Fruit fly (Drosophila melanogaster) whole organism, prepupa: Measurements from ENCODE around the gene Mon1.

Experiments
- CG10631 ChIP-seq: fragments of 200-800 bp; sonication (Bioruptor generic); optimal IDR thresholded peaks from 2 replicates; lab custom pipeline; 2016; ENCODE audit warnings: missing biosample characterization, missing genetic modification characterization
- CG10669 ChIP-seq: fragments of 200-800 bp; sonication (Bioruptor generic); optimal IDR thresholded peaks from 3 replicates; lab custom pipeline; 2018; ENCODE audit warnings: missing biosample characterization, mild to moderate bottlenecking, missing genetic modification characterization, moderate library complexity
- CG11762 ChIP-seq: fragments of 200-800 bp; sonication (Bioruptor generic); optimal IDR thresholded peaks from 3 replicates; lab custom pipeline; 2016; ENCODE audit warnings: missing biosample characterization, missing genetic modification characterization; ENCODE audit not compliant: insufficient read depth
- CG11902 ChIP-seq: fragments of 200-800 bp; sonication (Bioruptor generic); optimal IDR thresholded peaks from 3 replicates; lab custom pipeline; 2016; ENCODE audit warnings: missing biosample characterization, missing genetic modification characterization
- CG3032 ChIP-seq: fragments of 200-800 bp; optimal IDR thresholded peaks from 2 replicates; lab custom pipeline; 2019; ENCODE audit warnings: missing biosample characterization, mild to moderate bottlenecking, missing genetic modification characterization, moderate library complexity
- CG31627 ChIP-seq: fragments of 200-800 bp; sonication (Bioruptor generic); optimal IDR thresholded peaks from 3 replicates; lab custom pipeline; 2016; ENCODE audit warnings: missing biosample characterization, missing genetic modification characterization
- CG32006 ChIP-seq: fragments of 200-800 bp; sonication (Bioruptor generic); optimal IDR thresholded peaks from 3 replicates; lab custom pipeline; 2017; ENCODE audit warnings: missing biosample characterization, mild to moderate bottlenecking, missing genetic modification characterization
- CG34406 ChIP-seq: fragments of 200-800 bp; sonication (Bioruptor generic); optimal IDR thresholded peaks from 3 replicates; lab custom pipeline; 2016; ENCODE audit warnings: missing biosample characterization, missing genetic modification characterization
- CG3919 ChIP-seq: fragments of 200-800 bp; sonication (Bioruptor generic); optimal IDR thresholded peaks from 3 replicates; lab custom pipeline; 2016; ENCODE audit warnings: missing biosample characterization, missing genetic modification characterization
- CG4318 ChIP-seq: fragments of 200-800 bp; sonication (Bioruptor generic); optimal IDR thresholded peaks from 3 replicates; lab custom pipeline; 2017; ENCODE audit warnings: missing biosample characterization, mild to moderate bottlenecking, missing genetic modification characterization
- CG6163 ChIP-seq: fragments of 200-800 bp; sonication (Bioruptor generic); IDR thresholded peaks from 3 replicates; pipeline ENCODE4 v1.3.6; 2022; ENCODE audit warnings: missing biosample characterization, missing genetic modification characterization
- CG6792 ChIP-seq: fragments of 200-800 bp; sonication (Bioruptor generic); optimal IDR thresholded peaks from 3 replicates; lab custom pipeline; 2016; ENCODE audit warnings: missing biosample characterization, missing genetic modification characterization
- CG6808 ChIP-seq: fragments of 200-800 bp; sonication (Bioruptor generic); optimal IDR thresholded peaks from 3 replicates; lab custom pipeline; 2017; ENCODE audit warnings: missing biosample characterization, missing genetic modification characterization, mild to moderate bottlenecking, moderate library complexity, missing genetic modification reagents
- CG6854 ChIP-seq: fragments of 200-800 bp; sonication (Bioruptor generic); optimal IDR thresholded peaks from 2 replicates; lab custom pipeline; 2017; ENCODE audit warnings: missing biosample characterization, mild to moderate bottlenecking, missing genetic modification characterization
- CG7368 ChIP-seq: fragments of 200-800 bp; sonication (Bioruptor generic); optimal IDR thresholded peaks from 3 replicates; lab custom pipeline; 2016; ENCODE audit warnings: missing biosample characterization, missing genetic modification characterization
- CG8632 ChIP-seq: fragments of 200-800 bp; sonication (Bioruptor generic); optimal IDR thresholded peaks from 3 replicates; lab custom pipeline; 2016; ENCODE audit warnings: missing biosample characterization, missing genetic modification characterization
- Eip75B ChIP-seq: fragments of 200-800 bp; sonication (Bioruptor generic); optimal IDR thresholded peaks from 3 replicates; lab custom pipeline; 2016; ENCODE audit warnings: missing biosample characterization, missing genetic modification characterization
- Eip78C ChIP-seq: fragments of 200-800 bp; sonication (Bioruptor generic); peaks from one replicate; lab custom pipeline; 2016; ENCODE audit warnings: missing biosample characterization, missing genetic modification characterization
- Ets21C ChIP-seq: fragments of 200-800 bp; sonication (Bioruptor generic); optimal IDR thresholded peaks from 3 replicates; lab custom pipeline; 2016; ENCODE audit warnings: missing biosample characterization, missing genetic modification characterization
- Ets96B ChIP-seq: fragments of 200-800 bp; optimal IDR thresholded peaks from 2 replicates; lab custom pipeline; 2019; ENCODE audit warnings: missing biosample characterization, mild to moderate bottlenecking, missing genetic modification characterization, moderate library complexity
- Gug ChIP-seq: fragments of 200-800 bp; sonication (Bioruptor generic); IDR thresholded peaks from 2 replicates; pipeline ENCODE4 v1.3.6; 2022; ENCODE audit warnings: missing biosample characterization, missing genetic modification characterization
- Hr38 ChIP-seq: sonication (Bioruptor generic); optimal IDR thresholded peaks from 2 replicates; lab custom pipeline; 2016; ENCODE audit warnings: missing biosample characterization, missing genetic modification characterization
- Hr39 ChIP-seq: fragments of 200-800 bp; sonication (Bioruptor generic); optimal IDR thresholded peaks from 2 replicates; lab custom pipeline; 2016; ENCODE audit warnings: missing biosample characterization, missing genetic modification characterization
- Hr4 ChIP-seq: fragments of 200-800 bp; sonication (Bioruptor generic); optimal IDR thresholded peaks from 3 replicates; lab custom pipeline; 2016; ENCODE audit warnings: missing biosample characterization, missing genetic modification characterization
- Met ChIP-seq: fragments of 200-800 bp; sonication (Bioruptor generic); optimal IDR thresholded peaks from 3 replicates; lab custom pipeline; 2016; ENCODE audit warnings: missing biosample characterization, missing genetic modification characterization
- OdsH ChIP-seq: fragments of 200-800 bp; sonication (Bioruptor generic); optimal IDR thresholded peaks from 3 replicates; lab custom pipeline; 2016; ENCODE audit warnings: missing biosample characterization, missing genetic modification characterization
- Sox102F ChIP-seq: fragments of 200-800 bp; sonication (Bioruptor generic); optimal IDR thresholded peaks from 2 replicates; lab custom pipeline; 2016; ENCODE audit warnings: missing biosample characterization, mild to moderate bottlenecking, missing genetic modification characterization
- Sox14 ChIP-seq: fragments of 200-800 bp; sonication (Bioruptor generic); optimal IDR thresholded peaks from 3 replicates; lab custom pipeline; 2016; ENCODE audit warnings: missing biosample characterization, missing genetic modification characterization
- Sox15 ChIP-seq: fragments of 200-800 bp; sonication (Bioruptor generic); optimal IDR thresholded peaks from 3 replicates; lab custom pipeline; 2016; ENCODE audit warnings: missing biosample characterization, missing genetic modification characterization
- acj6 ChIP-seq: fragments of 200-800 bp; sonication (Bioruptor generic); optimal IDR thresholded peaks from 3 replicates; lab custom pipeline; 2016; ENCODE audit warnings: missing biosample characterization, missing genetic modification characterization
- cyc ChIP-seq: fragments of 200-800 bp; sonication (Bioruptor generic); optimal IDR thresholded peaks from 3 replicates; lab custom pipeline; 2016; ENCODE audit warnings: missing biosample characterization, missing genetic modification characterization
- eg ChIP-seq: fragments of 200-800 bp; sonication (Bioruptor generic); IDR thresholded peaks from 3 replicates; pipeline ENCODE4 v1.3.6; 2022; ENCODE audit warnings: missing biosample characterization, missing genetic modification characterization
- fkh ChIP-seq: fragments of 200-800 bp; sonication (Bioruptor generic); optimal IDR thresholded peaks from 3 replicates; lab custom pipeline; 2017; ENCODE audit warnings: missing biosample characterization, mild to moderate bottlenecking, missing genetic modification characterization, moderate library complexity
- lz ChIP-seq: fragments of 200-800 bp; sonication (Bioruptor generic); optimal IDR thresholded peaks from 3 replicates; lab custom pipeline; 2016; ENCODE audit warnings: missing biosample characterization, missing genetic modification characterization
- net ChIP-seq: fragments of 200-800 bp; sonication (Bioruptor generic); optimal IDR thresholded peaks from 3 replicates; lab custom pipeline; 2016; ENCODE audit warnings: missing biosample characterization, missing genetic modification characterization
- pdm3 ChIP-seq: fragments of 200-800 bp; sonication (Bioruptor generic); optimal IDR thresholded peaks from 3 replicates; lab custom pipeline; 2016; ENCODE audit warnings: missing biosample characterization, missing genetic modification characterization
- salr ChIP-seq, 2 experiments: fragments of 200-800 bp; sonication (Bioruptor generic); optimal IDR thresholded peaks; 3 replicates each; lab custom pipeline; 2016 to 2018; ENCODE audit warnings: missing biosample characterization in 2 of 2, missing genetic modification characterization in 2 of 2, mild to moderate bottlenecking in 1 of 2
- spab ChIP-seq: fragments of 200-800 bp; sonication (Bioruptor generic); optimal IDR thresholded peaks from 2 replicates; lab custom pipeline; 2017; ENCODE audit warnings: missing biosample characterization, mild to moderate bottlenecking, missing genetic modification characterization, missing genetic modification reagents
- svp ChIP-seq: fragments of 200-800 bp; sonication (Bioruptor generic); peaks from one replicate; lab custom pipeline; 2016; ENCODE audit warnings: missing biosample characterization, missing genetic modification characterization
- topi ChIP-seq: fragments of 200-800 bp; sonication (Bioruptor generic); optimal IDR thresholded peaks from 3 replicates; lab custom pipeline; 2016; ENCODE audit warnings: missing biosample characterization, missing genetic modification characterization

Gene Mon1

dm6 chr2L:4812261-4813022 lies 38.0 kb upstream of the Mon1 start, which contains the start of gene CG15629:
TSS of gene CG15629 (plus strand) at chr2L:4813009.
- TF ChIP-seq Eip75B (GFP tag; lab: Kevin White, UChicago) (no peak), CG6854 (GFP tag; lab: Kevin White, UChicago) (no peak), CG3032 (tag; lab: Kevin White, UChicago) (no peak), eg (GFP tag; lab: Robert Waterston, UW) (no peak), Sox15 (GFP tag; lab: Kevin White, UChicago) (no peak), svp (GFP tag; lab: Kevin White, UChicago) (no peak), CG8632 (GFP tag; lab: Kevin White, UChicago) (no peak), salr (GFP tag; optimal IDR thresholded peaks at IDR 0.05; lab: Kevin White, UChicago) (no peak), CG7368 (GFP tag; lab: Kevin White, UChicago) (no peak), Ets96B (tag; lab: Kevin White, UChicago) (no peak), Met (no peak), Hr38 (GFP tag; lab: Kevin White, UChicago) (no peak), CG32006 (GFP tag; lab: Kevin White, UChicago) (no peak)

- TF ChIP-seq eg (GFP tag; lab: Robert Waterston, UW) (no peak), Met (no peak), topi (no peak), Ets21C (GFP tag; lab: Kevin White, UChicago) (no peak), CG4318 (no peak), CG34406 (GFP tag; lab: Kevin White, UChicago) (no peak), Hr4 (no peak), CG6808 (GFP tag; lab: Kevin White, UChicago) (no peak), Hr38 (GFP tag; lab: Kevin White, UChicago) (no peak), CG11902 (GFP tag; lab: Kevin White, UChicago) (no peak), lz (GFP tag; lab: Kevin White, UChicago) (no peak), CG10669 (GFP tag; lab: Kevin White, UChicago) (no peak), Sox102F (no peak)
These were observed 37.5 kb upstream of the Mon1 start for dm6 chr2L:4813023-4813339.

dm6 chr2L:4818056-4818455 lies 32.4 kb upstream of the Mon1 start, which contains the start of gene CG3225:
TSS of gene CG3225 (minus strand) at chr2L:4818245.
- no peak for TF ChIP-seq CG31627 (GFP tag; lab: Kevin White, UChicago)
- TF ChIP-seq fkh = peak; percentile 68
- TF ChIP-seq, all 60 proteins: peak for 1

- TF ChIP-seq CG11762 (GFP tag; lab: Kevin White, UChicago) (no peak), CG6163 (peak; percentile 53; the same call in 2 of the 3 replicates), lz (GFP tag; lab: Kevin White, UChicago) (no peak), Hr38 (GFP tag; lab: Kevin White, UChicago) (no peak), cyc (no peak), Sox14 (GFP tag; lab: Kevin White, UChicago) (peak; percentile 19), CG10631 (GFP tag; lab: Kevin White, UChicago) (peak; percentile 40), Gug (no peak), Hr39 (GFP tag; lab: Kevin White, UChicago) (peak; percentile 28), spab (GFP tag; lab: Kevin White, UChicago) (no peak), CG6854 (GFP tag; lab: Kevin White, UChicago) (no peak), eg (GFP tag; lab: Robert Waterston, UW) (peak; percentile 59), Eip78C (GFP tag; lab: Kevin White, UChicago) (peak; percentile 70), CG6792 (no peak), pdm3 (no peak), salr (GFP tag; optimal IDR thresholded peaks at IDR 0.05; lab: Kevin White, UChicago) (no peak), acj6 (peak; percentile 1), topi (no peak), CG31627 (GFP tag; lab: Kevin White, UChicago) (peak; percentile 23), Eip75B (GFP tag; lab: Kevin White, UChicago) (no peak), CG32006 (GFP tag; lab: Kevin White, UChicago) (peak; percentile 27), Hr4 (peak; percentile 37), CG3919 (GFP tag; lab: Kevin White, UChicago) (peak; percentile 18), Sox15 (GFP tag; lab: Kevin White, UChicago) (no peak), OdsH (GFP tag; lab: Kevin White, UChicago) (peak; percentile 35), net (no peak), svp (GFP tag; lab: Kevin White, UChicago) (peak; percentile 35)
These were observed 30.4 kb upstream of the Mon1 start for dm6 chr2L:4819995-4820394.
